Worm (Caenorhabditis elegans) whole organism, midembryonic: ENCODE data around the gene tbc-19.

ENCODE experiments used
- T22C8.4 ChIP-seq: fragments of 200-800 bp; sonication (Bioruptor generic); IDR thresholded peaks from 2 replicates; pipeline ENCODE4 v1.3.6; 2022; ENCODE audit warnings: missing genetic modification characterization, missing compliant biosample characterization
- cog-1 ChIP-seq: sonication (generic microtip); optimal IDR thresholded peaks from 2 replicates; lab custom pipeline; 2016; ENCODE audit warnings: missing genetic modification characterization, missing compliant biosample characterization
- flt-1 ChIP-seq: fragments of 200-800 bp; sonication (Bioruptor generic); IDR thresholded peaks from 2 replicates; pipeline ENCODE4 v1.3.6; 2022; ENCODE audit warnings: missing genetic modification characterization, missing compliant biosample characterization
- klf-2 ChIP-seq: fragments of 200-800 bp; sonication (Bioruptor generic); conservative IDR thresholded peaks from 2 replicates; pipeline ENCODE4 v1.3.6; 2022; ENCODE audit warnings: missing genetic modification reagents, missing genetic modification characterization, missing compliant biosample characterization
- med-1 ChIP-seq: sonication (generic microtip); optimal IDR thresholded peaks from 2 replicates; lab custom pipeline; 2017; ENCODE audit warnings: missing genetic modification characterization, mild to moderate bottlenecking, missing compliant biosample characterization, antibody characterized with exemption, missing genetic modification reagents; ENCODE audit not compliant: insufficient read depth
- ref-1 ChIP-seq: fragments of 200-800 bp; sonication (Bioruptor generic); conservative IDR thresholded peaks from 2 replicates; pipeline ENCODE4 v1.3.6; 2022; ENCODE audit warnings: missing genetic modification reagents, missing genetic modification characterization, missing compliant biosample characterization
- ztf-23 ChIP-seq: fragments of 200-800 bp; sonication (Bioruptor generic); IDR thresholded peaks from 2 replicates; pipeline ENCODE4 v1.3.6; 2022; ENCODE audit warnings: missing genetic modification reagents, missing genetic modification characterization, missing compliant biosample characterization
- ztf-29 ChIP-seq: fragments of 200-800 bp; sonication (Bioruptor generic); IDR thresholded peaks from 2 replicates; pipeline ENCODE4 v1.3.6; 2022; ENCODE audit warnings: missing genetic modification reagents, missing genetic modification characterization, missing compliant biosample characterization

DNA sequence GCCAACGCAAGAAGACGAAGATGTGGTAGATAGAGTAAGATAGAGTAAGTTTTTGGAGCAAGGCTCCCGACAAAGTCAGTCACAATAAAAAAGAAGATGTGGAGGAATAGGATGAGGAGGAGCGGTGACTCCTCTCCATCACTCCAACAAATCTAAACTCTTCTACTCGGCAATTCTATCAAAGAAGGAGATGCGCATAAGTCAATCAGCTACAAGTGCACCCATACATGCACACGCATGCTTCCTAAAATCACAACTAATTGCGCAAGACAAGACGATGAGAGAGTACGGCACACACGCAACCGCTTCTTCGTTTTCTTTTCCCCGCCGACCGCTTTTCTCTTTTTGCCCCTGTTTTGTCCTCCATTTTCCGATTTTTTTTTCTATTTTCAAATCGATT is 35.3 kb upstream of the tbc-19 start:
- no peak for TF ChIP-seq ztf-29 (GFP tag; lab: Robert Waterston, UW)
- no peak for TF ChIP-seq flt-1 (GFP tag; lab: Robert Waterston, UW)
- no peak for TF ChIP-seq ztf-23 (GFP tag; lab: Robert Waterston, UW)
- TF ChIP-seq cog-1: no peak
- TF ChIP-seq ref-1 (GFP tag; lab: Robert Waterston, UW): no peak
- no peak for TF ChIP-seq T22C8.4 (GFP tag; lab: Robert Waterston, UW)
- TF ChIP-seq med-1: no peak
- TF ChIP-seq klf-2 (GFP tag; lab: Robert Waterston, UW): no peak
